Worm (Caenorhabditis elegans) whole organism, L4 larva: Measurements from ENCODE around the gene nhr-124.

Experiments used
- F10B5.3 ChIP-seq: sonication (generic microtip); optimal IDR thresholded peaks from 2 replicates; lab custom pipeline; 2016; ENCODE audit warnings: mild to moderate bottlenecking, missing genetic modification characterization, missing compliant biosample characterization
- F26F4.8 ChIP-seq: fragments of 200-800 bp; sonication (Bioruptor generic); conservative IDR thresholded peaks from 2 replicates; pipeline ENCODE4 v1.3.6; 2022; ENCODE audit warnings: missing genetic modification characterization, missing compliant biosample characterization
- F44E2.7 ChIP-seq: fragments of 200-800 bp; sonication (Bioruptor generic); IDR thresholded peaks from 2 replicates; pipeline ENCODE4 v2.1.2; 2022; ENCODE audit warnings: missing genetic modification characterization, missing compliant biosample characterization
- R02D3.7 ChIP-seq: fragments of 150-350 bp; sonication (generic microtip); optimal IDR thresholded peaks from 3 replicates; lab custom pipeline; 2014; ENCODE audit warnings: missing biosample characterization, missing genetic modification characterization
- Y48G9A.11 ChIP-seq: fragments of 200-800 bp; sonication (Bioruptor generic); IDR thresholded peaks from 2 replicates; pipeline ENCODE4 v1.3.6; 2022; ENCODE audit warnings: missing genetic modification reagents, missing genetic modification characterization, missing compliant biosample characterization
- ZK337.2 ChIP-seq: fragments of 200-800 bp; sonication (Bioruptor generic); IDR thresholded peaks from 2 replicates; pipeline ENCODE4 v1.3.6; 2022; ENCODE audit warnings: missing genetic modification reagents, missing genetic modification characterization, missing compliant biosample characterization
- ceh-28 ChIP-seq: fragments of 150-350 bp; optimal IDR thresholded peaks from 2 replicates; lab custom pipeline; 2014; ENCODE audit warnings: missing biosample characterization, missing genetic modification reagents, missing genetic modification characterization
- ceh-44 ChIP-seq: fragments of 200-800 bp; sonication (Bioruptor generic); IDR thresholded peaks from 2 replicates; pipeline ENCODE4 v1.3.6; 2022; ENCODE audit warnings: missing genetic modification reagents, missing genetic modification characterization, missing compliant biosample characterization
- ceh-62 ChIP-seq: sonication (generic microtip); optimal IDR thresholded peaks from 2 replicates; lab custom pipeline; 2017; ENCODE audit warnings: missing biosample characterization, missing genetic modification characterization
- ceh-82 ChIP-seq: sonication (generic microtip); optimal IDR thresholded peaks from 2 replicates; lab custom pipeline; 2017; ENCODE audit warnings: missing biosample characterization, missing genetic modification characterization
- ces-1 ChIP-seq: fragments of 150-350 bp; sonication (generic microtip); optimal IDR thresholded peaks from 4 replicates; lab custom pipeline; 2014; ENCODE audit warnings: missing biosample characterization, missing genetic modification reagents, missing genetic modification characterization
- daf-19 ChIP-seq: fragments of 200-800 bp; sonication (Bioruptor generic); conservative IDR thresholded peaks from 2 replicates; pipeline ENCODE4 v1.3.6; 2022; ENCODE audit warnings: missing genetic modification characterization, missing compliant biosample characterization
- dmd-9 ChIP-seq: fragments of 200-800 bp; sonication (Bioruptor generic); IDR thresholded peaks from 2 replicates; pipeline ENCODE4 v1.3.6; 2022; ENCODE audit warnings: missing genetic modification reagents, missing genetic modification characterization, missing compliant biosample characterization
- dpl-1 ChIP-seq: fragments of 150-350 bp; optimal IDR thresholded peaks from 2 replicates; lab custom pipeline; 2014; ENCODE audit warnings: missing biosample characterization, missing genetic modification reagents, missing genetic modification characterization
- duxl-1 ChIP-seq: sonication (generic microtip); optimal IDR thresholded peaks from 2 replicates; lab custom pipeline; 2016; ENCODE audit warnings: mild to moderate bottlenecking, missing genetic modification characterization, moderate library complexity, missing compliant biosample characterization; ENCODE audit not compliant: poor library complexity
- dve-1 ChIP-seq: sonication (generic microtip); optimal IDR thresholded peaks from 2 replicates; lab custom pipeline; 2017; ENCODE audit warnings: antibody characterized with exemption, mild to moderate bottlenecking, missing genetic modification characterization, missing compliant biosample characterization; ENCODE audit not compliant: insufficient read depth
- gei-8 ChIP-seq: fragments of 200-800 bp; sonication (Bioruptor generic); optimal IDR thresholded peaks from 2 replicates; lab custom pipeline; 2018; ENCODE audit warnings: mild to moderate bottlenecking, missing genetic modification characterization, missing compliant biosample characterization
- hlh-11 ChIP-seq: fragments of 200-800 bp; sonication (Bioruptor generic); optimal IDR thresholded peaks from 2 replicates; lab custom pipeline; 2018; ENCODE audit warnings: mild to moderate bottlenecking, missing genetic modification characterization, missing compliant biosample characterization
- jun-1 ChIP-seq: fragments of 150-350 bp; optimal IDR thresholded peaks from 2 replicates; lab custom pipeline; 2014; ENCODE audit warnings: missing biosample characterization, missing genetic modification reagents, missing genetic modification characterization
- lin-13 ChIP-seq: fragments of 150-350 bp; optimal IDR thresholded peaks from 2 replicates; lab custom pipeline; 2014; ENCODE audit warnings: missing biosample characterization, missing genetic modification reagents, missing genetic modification characterization
- madf-5 ChIP-seq, 2 experiments: fragments of 200-800 bp; sonication (Bioruptor generic); IDR thresholded peaks; 2 replicates each; pipeline ENCODE4 v1.3.6; 2022; ENCODE audit warnings: missing compliant biosample characterization in 2 of 2, missing genetic modification characterization in 2 of 2
- madf-9 ChIP-seq: fragments of 200-800 bp; sonication (Bioruptor generic); conservative IDR thresholded peaks from 2 replicates; pipeline ENCODE4 v1.3.6; 2022; ENCODE audit warnings: missing genetic modification reagents, missing genetic modification characterization, missing compliant biosample characterization
- mdl-1 ChIP-seq, 2 experiments: fragments of 150-350 bp in 1 of 2; sonication (generic microtip) in 1 of 2; optimal IDR thresholded peaks; 2 replicates each; lab custom pipeline; 2014 to 2017; ENCODE audit warnings: missing biosample characterization in 2 of 2, missing genetic modification characterization in 2 of 2
- mdt-29 ChIP-seq: fragments of 200-800 bp; sonication (Bioruptor generic); IDR thresholded peaks from 2 replicates; pipeline ENCODE4 v1.3.6; 2022; ENCODE audit warnings: missing genetic modification reagents, missing genetic modification characterization, missing compliant biosample characterization
- mxl-3 ChIP-seq: fragments of 200-800 bp; sonication (Bioruptor generic); optimal IDR thresholded peaks from 2 replicates; lab custom pipeline; 2018; ENCODE audit warnings: mild to moderate bottlenecking, missing genetic modification characterization, missing compliant biosample characterization
- nhr-10 ChIP-seq: fragments of 150-350 bp; optimal IDR thresholded peaks from 2 replicates; lab custom pipeline; 2014; ENCODE audit warnings: missing biosample characterization, missing genetic modification characterization
- nhr-102 ChIP-seq: sonication (generic microtip); optimal IDR thresholded peaks from 2 replicates; lab custom pipeline; 2016; ENCODE audit warnings: mild to moderate bottlenecking, missing genetic modification characterization, moderate library complexity, missing compliant biosample characterization
- nhr-111 ChIP-seq: fragments of 200-800 bp; sonication (Bioruptor generic); optimal IDR thresholded peaks from 2 replicates; lab custom pipeline; 2018; ENCODE audit warnings: mild to moderate bottlenecking, missing genetic modification characterization, missing compliant biosample characterization
- nhr-237 ChIP-seq: sonication (generic microtip); optimal IDR thresholded peaks from 2 replicates; lab custom pipeline; 2017; ENCODE audit warnings: missing biosample characterization, missing genetic modification characterization
- nhr-28 ChIP-seq: fragments of 150-350 bp; optimal IDR thresholded peaks from 2 replicates; lab custom pipeline; 2014; ENCODE audit warnings: missing biosample characterization, missing genetic modification characterization
- nhr-41 ChIP-seq: fragments of 200-800 bp; sonication (Bioruptor generic); IDR thresholded peaks from 2 replicates; pipeline ENCODE4 v1.3.6; 2022; ENCODE audit warnings: missing genetic modification reagents, missing genetic modification characterization, missing compliant biosample characterization
- nhr-48 ChIP-seq: sonication (generic microtip); optimal IDR thresholded peaks from 2 replicates; lab custom pipeline; 2016; ENCODE audit warnings: mild to moderate bottlenecking, missing genetic modification characterization, missing compliant biosample characterization
- nhr-76 ChIP-seq: fragments of 150-350 bp; optimal IDR thresholded peaks from 2 replicates; lab custom pipeline; 2014; ENCODE audit warnings: missing biosample characterization, missing genetic modification characterization
- nhr-77 ChIP-seq: fragments of 150-350 bp; optimal IDR thresholded peaks from 2 replicates; lab custom pipeline; 2014; ENCODE audit warnings: missing biosample characterization, missing genetic modification characterization
- pqm-1 ChIP-seq: sonication (generic microtip); optimal IDR thresholded peaks from 2 replicates; lab custom pipeline; 2017; ENCODE audit warnings: missing biosample characterization, missing genetic modification characterization
- saeg-2 ChIP-seq: fragments of 200-800 bp; sonication (Bioruptor generic); IDR thresholded peaks from 2 replicates; pipeline ENCODE4 v1.3.6; 2022; ENCODE audit warnings: missing genetic modification reagents, missing genetic modification characterization, missing compliant biosample characterization
- set-16 ChIP-seq: fragments of 200-800 bp; sonication (Bioruptor generic); IDR thresholded peaks from 2 replicates; pipeline ENCODE4 v1.3.6; 2022; ENCODE audit warnings: missing genetic modification reagents, missing genetic modification characterization, missing compliant biosample characterization
- spr-1 ChIP-seq: sonication (generic microtip); optimal IDR thresholded peaks from 2 replicates; lab custom pipeline; 2016; ENCODE audit warnings: mild to moderate bottlenecking, missing genetic modification characterization, missing compliant biosample characterization
- spr-3 ChIP-seq: fragments of 200-800 bp; sonication (Bioruptor generic); optimal IDR thresholded peaks from 2 replicates; lab custom pipeline; 2018; ENCODE audit warnings: mild to moderate bottlenecking, missing genetic modification characterization, missing compliant biosample characterization
- unc-130 ChIP-seq: sonication (generic microtip); optimal IDR thresholded peaks from 2 replicates; lab custom pipeline; 2016; ENCODE audit warnings: missing genetic modification reagents, missing genetic modification characterization, missing compliant biosample characterization
- unc-62 ChIP-seq, 3 experiments: fragments of 150-350 bp in 1 of 3; sonication (generic microtip); optimal IDR thresholded peaks in 2 of 3; peaks in 1 of 3; 1 replicate in 1 of 3; 2 replicates in 2 of 3; lab custom pipeline; 2014 to 2017; ENCODE audit warnings: missing biosample characterization in 3 of 3, missing genetic modification characterization in 3 of 3, missing genetic modification reagents in 3 of 3, missing genotype in 1 of 3
- vab-7 ChIP-seq: fragments of 200-800 bp; sonication (Bioruptor generic); IDR thresholded peaks from 2 replicates; pipeline ENCODE4 v1.3.6; 2022; ENCODE audit warnings: missing genetic modification reagents, missing genetic modification characterization, missing compliant biosample characterization
- zag-1 ChIP-seq: fragments of 150-350 bp; optimal IDR thresholded peaks from 2 replicates; lab custom pipeline; 2014; ENCODE audit warnings: missing biosample characterization, missing genetic modification characterization
- zfp-2 ChIP-seq: sonication (generic microtip); optimal IDR thresholded peaks from 2 replicates; lab custom pipeline; 2016; ENCODE audit warnings: mild to moderate bottlenecking, missing genetic modification characterization, missing compliant biosample characterization
- zfp-3 ChIP-seq: fragments of 200-800 bp; sonication (Bioruptor generic); conservative IDR thresholded peaks from 2 replicates; pipeline ENCODE4 v1.3.6; 2022; ENCODE audit warnings: missing genetic modification reagents, missing genetic modification characterization, missing compliant biosample characterization
- zip-11 ChIP-seq: fragments of 200-800 bp; sonication (Bioruptor generic); IDR thresholded peaks from 2 replicates; pipeline ENCODE4 v1.3.6; 2022; ENCODE audit warnings: missing genetic modification characterization, missing compliant biosample characterization

Gene nhr-124

ce11 chrV:3902458-3903157 lies 16.6 kb upstream of the nhr-124 start, which contains the start of the genes str-229 and srh-190:
TSS of gene str-229 (minus strand) at chrV:3902558.
TSS of gene srh-190 (plus strand) at chrV:3903107.
- no peak for TF ChIP-seq nhr-10 (tag; lab: Kevin White, UChicago)
- no peak for TF ChIP-seq vab-7 (GFP tag; lab: Robert Waterston, UW)
- TF ChIP-seq F26F4.8 (GFP tag; lab: Robert Waterston, UW): no peak
- no peak for TF ChIP-seq ceh-82 (tag; lab: Kevin White, UChicago)
- no peak for TF ChIP-seq unc-130 (GFP tag; lab: Kevin White, UChicago)
- no peak for TF ChIP-seq Y48G9A.11
- TF ChIP-seq madf-5 (GFP tag; IDR thresholded peaks at IDR 0.05; lab: Robert Waterston, UW): no peak
- no peak for TF ChIP-seq pqm-1
- no peak for TF ChIP-seq ceh-28 (tag; lab: Kevin White, UChicago)
- TF ChIP-seq nhr-77 (tag; lab: Kevin White, UChicago): no peak
- TF ChIP-seq madf-9 (GFP tag; lab: Robert Waterston, UW): no peak
- TF ChIP-seq F44E2.7: no peak
- TF ChIP-seq R02D3.7 (tag; lab: Kevin White, UChicago): no peak
- TF ChIP-seq nhr-237 (tag; lab: Kevin White, UChicago): no peak
- TF ChIP-seq ces-1: no peak
- TF ChIP-seq mdt-29 (GFP tag; lab: Robert Waterston, UW): no peak
- no peak for TF ChIP-seq zfp-3
- TF ChIP-seq daf-19 (GFP tag; lab: Robert Waterston, UW): no peak
- TF ChIP-seq, all 104 proteins: peak for 0

DNA sequence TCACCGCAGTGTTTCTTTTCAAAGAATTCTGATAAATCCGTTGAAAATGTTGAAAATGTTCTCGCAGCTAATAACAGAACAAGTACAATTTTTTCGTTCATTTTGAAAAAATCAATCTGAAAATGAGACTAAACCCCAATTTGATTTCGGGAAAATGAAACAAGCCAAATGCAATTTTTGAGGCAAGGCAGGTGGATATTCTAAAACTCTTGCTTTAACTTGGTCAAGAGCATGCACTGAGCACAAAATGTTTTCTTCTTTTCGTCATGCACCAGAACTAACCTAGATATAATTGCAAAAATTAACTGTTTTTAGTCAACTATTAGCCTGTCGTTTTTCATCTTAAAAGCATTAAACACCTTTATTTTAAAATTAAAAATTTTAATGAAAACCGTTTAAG lies 14.1 kb upstream of the nhr-124 start, which contains the start of gene irld-22:
irld-22 (minus strand) TSS at position 101 of the 400 bp plus-strand sequence.
- no peak for TF ChIP-seq set-16 (GFP tag; lab: Robert Waterston, UW)
- TF ChIP-seq saeg-2 (GFP tag; lab: Robert Waterston, UW): no peak
- no peak for TF ChIP-seq ceh-44
- TF ChIP-seq F10B5.3 (tag; lab: Kevin White, UChicago): no peak
- TF ChIP-seq dmd-9 (GFP tag; lab: Robert Waterston, UW): no peak
- no peak for TF ChIP-seq gei-8 (GFP tag; lab: Kevin White, UChicago)
- no peak for TF ChIP-seq mxl-3
- no peak for TF ChIP-seq nhr-41 (GFP tag; lab: Robert Waterston, UW)
- TF ChIP-seq jun-1 (tag; lab: Kevin White, UChicago): no peak
- TF ChIP-seq daf-19 (GFP tag; lab: Robert Waterston, UW): no peak
- TF ChIP-seq spr-1 (tag; lab: Kevin White, UChicago): no peak
- no peak for TF ChIP-seq nhr-111
- no peak for TF ChIP-seq zip-11 (GFP tag; lab: Robert Waterston, UW)
- no peak for TF ChIP-seq zfp-2
- no peak for TF ChIP-seq duxl-1
- no peak for TF ChIP-seq nhr-102 (tag; lab: Kevin White, UChicago)
- TF ChIP-seq lin-13: no peak

DNA sequence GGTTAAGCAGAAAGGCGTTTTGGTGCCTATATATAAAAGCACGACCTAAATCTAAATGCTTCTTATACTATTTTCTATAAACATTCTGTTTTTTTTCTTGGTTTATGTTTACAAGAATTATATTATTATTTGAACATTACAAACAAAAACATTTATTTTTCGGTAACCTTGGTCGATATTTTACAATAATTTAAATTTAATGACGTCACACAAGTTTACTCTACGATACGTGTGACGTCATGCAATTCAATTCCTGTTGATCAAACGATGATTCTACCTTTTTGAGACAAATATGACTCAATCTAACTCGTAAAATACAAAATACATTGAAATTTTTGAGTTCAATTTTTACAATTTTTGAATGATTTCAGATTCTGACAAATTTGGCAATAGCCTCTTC lies 10.0 kb upstream of the nhr-124 start:
- peak in 1 of 2 experiments; percentile 69 for TF ChIP-seq unc-62 (GFP tag; optimal IDR thresholded peaks at IDR 0.05 in 1 of 2; lab: Kevin White, UChicago)
- TF ChIP-seq unc-62 (tag; optimal IDR thresholded peaks at IDR 0.05; lab: Kevin White, UChicago): no peak
- TF ChIP-seq nhr-76 (tag; lab: Kevin White, UChicago): no peak

DNA sequence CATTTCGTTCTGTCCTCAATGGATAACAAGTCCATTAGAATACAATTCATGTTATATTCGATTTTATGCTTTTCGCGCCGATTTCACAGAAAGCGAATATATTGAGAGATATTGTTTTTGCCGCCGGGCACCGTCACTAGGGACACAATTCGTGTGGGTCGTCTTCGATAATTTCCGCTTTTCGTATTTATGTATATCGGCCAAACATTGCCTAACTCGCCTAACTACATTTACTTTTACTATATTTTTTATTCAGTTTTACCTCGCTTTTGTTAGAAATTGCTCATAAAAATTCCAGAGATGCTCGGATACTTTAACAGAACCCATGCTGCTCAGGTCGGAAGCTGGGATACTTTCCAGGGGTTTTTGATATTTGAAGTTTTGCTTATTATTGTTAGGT lies 8.7 kb upstream of the nhr-124 start, which contains the start of gene sre-9:
sre-9 (plus strand) TSS at position 301 of the 400 bp plus-strand sequence.
- TF ChIP-seq spr-3 (GFP tag; lab: Kevin White, UChicago) (no peak), hlh-11 (no peak), nhr-28 (tag; lab: Kevin White, UChicago) (no peak), dpl-1 (no peak), zag-1 (no peak), nhr-48 (tag; lab: Kevin White, UChicago) (no peak), ceh-62 (tag; lab: Kevin White, UChicago) (no peak), nhr-76 (tag; lab: Kevin White, UChicago) (no peak), mdl-1 (tag; optimal IDR thresholded peaks at IDR 0.05; lab: Kevin White, UChicago) (no peak), zip-11 (GFP tag; lab: Robert Waterston, UW) (no peak), ZK337.2 (GFP tag; lab: Robert Waterston, UW) (no peak), dve-1 (tag; lab: Kevin White, UChicago) (no peak), daf-19 (GFP tag; lab: Robert Waterston, UW) (no peak)
